Worm (Caenorhabditis elegans) whole organism, L2 larva: ENCODE results near the gene txt-1.

Experiments
- F13H6.1 ChIP-seq: sonication (generic microtip); optimal IDR thresholded peaks from 2 replicates; lab custom pipeline; 2016; ENCODE audit warnings: missing genetic modification characterization, missing compliant biosample characterization
- Y55F3AM.14 ChIP-seq: fragments of 200-800 bp; sonication (Bioruptor generic); optimal IDR thresholded peaks from 2 replicates; lab custom pipeline; 2018; ENCODE audit warnings: mild to moderate bottlenecking, missing genetic modification characterization, missing compliant biosample characterization
- nhr-10 ChIP-seq: sonication (generic microtip); optimal IDR thresholded peaks from 2 replicates; lab custom pipeline; 2017; ENCODE audit warnings: missing biosample characterization, missing genetic modification characterization

DNA sequence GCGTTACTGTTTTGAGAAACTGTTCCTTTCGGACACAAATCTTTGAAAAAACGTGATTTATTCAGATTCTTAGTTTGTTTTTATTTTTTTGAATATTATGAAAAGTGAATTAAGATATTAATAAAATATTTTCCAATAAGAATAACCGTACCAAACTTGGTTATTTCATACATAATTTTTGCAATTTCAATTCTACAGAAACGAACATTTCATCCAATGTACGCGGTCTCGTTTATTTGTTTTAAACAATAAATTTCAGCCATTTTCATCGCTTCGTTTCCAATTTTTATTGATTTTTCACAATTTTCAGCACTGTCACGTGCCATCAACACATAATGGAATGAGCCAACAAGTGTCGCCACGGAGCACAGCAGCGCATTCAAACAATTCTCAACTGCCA lies 40.9 kb downstream of the txt-1 start, which contains the start of gene T25D3.4:
- TF ChIP-seq Y55F3AM.14, result no peak
- no peak for TF ChIP-seq F13H6.1
- no peak for TF ChIP-seq nhr-10 (tag; lab: Kevin White, UChicago)
